Fruit fly (Drosophila melanogaster) whole organism, embryonic: ENCODE data around the gene Agpat3.

Source experiments
- Bgb ChIP-seq: fragments of 200-800 bp; sonication (Bioruptor generic); IDR thresholded peaks from 2 replicates; pipeline ENCODE4 v1.3.6; 2022; ENCODE audit warnings: missing biosample characterization, missing genetic modification characterization; ENCODE audit not compliant: partially characterized antibody
- CG15479 ChIP-seq: fragments of 200-800 bp; sonication (Bioruptor generic); optimal IDR thresholded peaks from 3 replicates; lab custom pipeline; 2019; ENCODE audit warnings: missing biosample characterization, mild to moderate bottlenecking, missing genetic modification characterization, moderate library complexity
- CG16815 ChIP-seq: fragments of 200-800 bp; sonication (Bioruptor generic); optimal IDR thresholded peaks from 3 replicates; lab custom pipeline; 2017; ENCODE audit warnings: missing biosample characterization, mild to moderate bottlenecking, missing genetic modification characterization
- CG17802 ChIP-seq: fragments of 200-800 bp; sonication (Bioruptor generic); optimal IDR thresholded peaks from 2 replicates; lab custom pipeline; 2018; ENCODE audit warnings: missing biosample characterization, mild to moderate bottlenecking, missing genetic modification characterization, moderate library complexity
- CG2120 ChIP-seq: fragments of 200-800 bp; sonication (Bioruptor generic); optimal IDR thresholded peaks from 3 replicates; lab custom pipeline; 2016; ENCODE audit warnings: missing biosample characterization, missing genetic modification characterization
- CG2199 ChIP-seq: fragments of 200-800 bp; sonication (Bioruptor generic); IDR thresholded peaks from 3 replicates; pipeline ENCODE4 v1.3.6; 2022; ENCODE audit warnings: missing biosample characterization, missing genetic modification characterization
- CG2678 ChIP-seq: fragments of 200-800 bp; sonication (Bioruptor generic); optimal IDR thresholded peaks from 3 replicates; lab custom pipeline; 2019; ENCODE audit warnings: missing biosample characterization, mild to moderate bottlenecking, missing genetic modification characterization, moderate library complexity
- CG3065 ChIP-seq: fragments of 200-800 bp; sonication (Bioruptor generic); optimal IDR thresholded peaks from 2 replicates; lab custom pipeline; 2016; ENCODE audit warnings: missing biosample characterization, missing genetic modification characterization
- CG32532 ChIP-seq: fragments of 200-800 bp; sonication (Bioruptor generic); IDR thresholded peaks from 2 replicates; pipeline ENCODE4 v1.3.6; 2022; ENCODE audit warnings: missing biosample characterization, missing genetic modification characterization
- CG32767 ChIP-seq: fragments of 200-800 bp; sonication (Bioruptor generic); IDR thresholded peaks from 2 replicates; pipeline ENCODE4 v1.3.6; 2022; ENCODE audit warnings: missing biosample characterization, missing genetic modification characterization
- CG34224 ChIP-seq: fragments of 200-800 bp; sonication (Bioruptor generic); IDR thresholded peaks from 3 replicates; pipeline ENCODE4 v1.3.6; 2022; ENCODE audit warnings: missing biosample characterization, missing genetic modification characterization; ENCODE audit not compliant: partially characterized antibody
- CG34376 ChIP-seq: fragments of 200-800 bp; sonication (Bioruptor generic); optimal IDR thresholded peaks from 2 replicates; lab custom pipeline; 2018; ENCODE audit warnings: missing biosample characterization, mild to moderate bottlenecking, missing genetic modification characterization
- CG4360 ChIP-seq: fragments of 200-800 bp; sonication (Bioruptor generic); IDR thresholded peaks from 2 replicates; pipeline ENCODE4 v1.3.6; 2022; ENCODE audit warnings: missing biosample characterization, missing genetic modification characterization
- CG6254 ChIP-seq: fragments of 200-800 bp; sonication (Bioruptor generic); optimal IDR thresholded peaks from 3 replicates; lab custom pipeline; 2017; ENCODE audit warnings: mild to moderate bottlenecking, missing biosample characterization, missing genetic modification reagents, missing genetic modification characterization
- CG7372 ChIP-seq: fragments of 200-800 bp; sonication (Bioruptor generic); IDR thresholded peaks from 2 replicates; pipeline ENCODE4 v1.3.6; 2022; ENCODE audit warnings: missing biosample characterization, missing genetic modification characterization
- CG7987 ChIP-seq: fragments of 200-800 bp; sonication (Bioruptor generic); optimal IDR thresholded peaks from 2 replicates; lab custom pipeline; 2018; ENCODE audit warnings: missing biosample characterization, mild to moderate bottlenecking, missing genetic modification characterization, moderate library complexity
- CG8290 ChIP-seq, 3 experiments: fragments of 200-800 bp; sonication (Bioruptor generic); optimal IDR thresholded peaks; 2 replicates each; lab custom pipeline; 2016 to 2019; ENCODE audit warnings: missing biosample characterization in 3 of 3, missing genetic modification characterization in 3 of 3, mild to moderate bottlenecking in 2 of 3, moderate library complexity in 1 of 3
- CTCF ChIP-seq: fragments of 200-800 bp; sonication (Bioruptor generic); optimal IDR thresholded peaks from 2 replicates; lab custom pipeline; 2017; ENCODE audit warnings: missing biosample characterization, mild to moderate bottlenecking, missing genetic modification characterization, moderate library complexity
- CkIIα-i1 ChIP-seq: fragments of 200-800 bp; sonication (Bioruptor generic); IDR thresholded peaks from 2 replicates; pipeline ENCODE4 v1.3.6; 2022; ENCODE audit warnings: missing biosample characterization, missing genetic modification characterization
- CrebB ChIP-seq: fragments of 200-800 bp; sonication (Bioruptor generic); optimal IDR thresholded peaks from 3 replicates; lab custom pipeline; 2018; ENCODE audit warnings: missing biosample characterization, mild to moderate bottlenecking, missing genetic modification characterization
- Dll ChIP-seq: fragments of 200-800 bp; sonication (Bioruptor generic); IDR thresholded peaks from 4 replicates; pipeline ENCODE4 v1.3.6; 2022; ENCODE audit warnings: missing biosample characterization, missing genetic modification characterization; ENCODE audit not compliant: partially characterized antibody
- Dref ChIP-seq: fragments of 200-800 bp; sonication (Bioruptor generic); IDR thresholded peaks from 2 replicates; pipeline ENCODE4 v1.3.6; 2022; ENCODE audit warnings: missing biosample characterization, missing genetic modification characterization
- Drgx ChIP-seq: fragments of 200-800 bp; sonication (Bioruptor generic); IDR thresholded peaks from 2 replicates; pipeline ENCODE4 v1.3.6; 2022; ENCODE audit warnings: missing biosample characterization, missing genetic modification characterization
- Eip74EF ChIP-seq, 2 experiments: fragments of 200-800 bp in 1 of 2; fragments of >200 bp in 1 of 2; sonication (Bioruptor generic) in 1 of 2; optimal IDR thresholded peaks; 2 replicates each; lab custom pipeline; 2017 to 2019; ENCODE audit warnings: missing biosample characterization in 2 of 2, missing genetic modification characterization in 2 of 2, mild to moderate bottlenecking in 1 of 2, moderate library complexity in 1 of 2
- Gug ChIP-seq: fragments of 200-800 bp; sonication (Bioruptor generic); IDR thresholded peaks from 4 replicates; pipeline ENCODE4 v1.3.6; 2022; ENCODE audit warnings: missing biosample characterization, missing genetic modification characterization
- HLHmδ ChIP-seq: fragments of 200-800 bp; sonication (Bioruptor generic); optimal IDR thresholded peaks from 2 replicates; lab custom pipeline; 2018; ENCODE audit warnings: missing biosample characterization, mild to moderate bottlenecking, missing genetic modification characterization, moderate library complexity
- Hr78 ChIP-seq, 2 experiments: fragments of 200-800 bp in 1 of 2; fragments of >200 bp in 1 of 2; sonication (Bioruptor generic) in 1 of 2; optimal IDR thresholded peaks; 2 replicates each; lab custom pipeline; 2017 to 2019; ENCODE audit warnings: missing biosample characterization in 2 of 2, missing genetic modification characterization in 2 of 2, mild to moderate bottlenecking in 1 of 2, moderate library complexity in 1 of 2
- Hsf ChIP-seq: fragments of 200-800 bp; sonication (Bioruptor generic); optimal IDR thresholded peaks from 3 replicates; lab custom pipeline; 2016; ENCODE audit warnings: missing biosample characterization, missing genetic modification characterization
- MBD-R2 ChIP-seq: fragments of 200-800 bp; sonication (Bioruptor generic); IDR thresholded peaks from 2 replicates; pipeline ENCODE4 v1.3.6; 2022; ENCODE audit warnings: missing biosample characterization, missing genetic modification characterization
- MESR4 ChIP-seq: fragments of 200-800 bp; sonication (Bioruptor generic); optimal IDR thresholded peaks from 2 replicates; lab custom pipeline; 2018; ENCODE audit warnings: missing biosample characterization, mild to moderate bottlenecking, missing genetic modification characterization, moderate library complexity
- Scr ChIP-seq: fragments of 200-800 bp; sonication (Bioruptor generic); IDR thresholded peaks from 2 replicates; pipeline ENCODE4 v1.3.6; 2022; ENCODE audit warnings: missing biosample characterization, missing genetic modification characterization; ENCODE audit not compliant: partially characterized antibody
- Sin3A ChIP-seq: fragments of >200 bp; optimal IDR thresholded peaks from 2 replicates; lab custom pipeline; 2018
- Tbp ChIP-seq: fragments of >200 bp; optimal IDR thresholded peaks from 2 replicates; lab custom pipeline; 2018; ENCODE audit warnings: missing biosample characterization, missing genetic modification characterization
- Trl ChIP-seq, 3 experiments: fragments of >200 bp in 2 of 3; fragments of 200-800 bp in 1 of 3; sonication (Bioruptor generic) in 1 of 3; optimal IDR thresholded peaks; 2 replicates in 1 of 3; 3 replicates in 2 of 3; lab custom pipeline; 2016 to 2017; ENCODE audit warnings: missing biosample characterization in 1 of 3, missing genetic modification characterization in 1 of 3
- Xbp1 ChIP-seq: fragments of 200-800 bp; sonication (Bioruptor generic); optimal IDR thresholded peaks from 3 replicates; lab custom pipeline; 2016; ENCODE audit warnings: missing biosample characterization, mild to moderate bottlenecking, missing genetic modification characterization
- chinmo ChIP-seq: fragments of 200-800 bp; sonication (Bioruptor generic); IDR thresholded peaks from 4 replicates; pipeline ENCODE4 v1.3.6; 2022; ENCODE audit warnings: missing biosample characterization, missing genetic modification characterization; ENCODE audit not compliant: partially characterized antibody
- crol ChIP-seq: fragments of 200-800 bp; sonication (Bioruptor generic); IDR thresholded peaks from 2 replicates; pipeline ENCODE4 v1.3.6; 2022; ENCODE audit warnings: missing biosample characterization, missing genetic modification characterization
- cwo ChIP-seq: fragments of 200-800 bp; sonication (Bioruptor generic); optimal IDR thresholded peaks from 3 replicates; lab custom pipeline; 2017; ENCODE audit warnings: missing biosample characterization, missing genetic modification characterization, mild to moderate bottlenecking, moderate library complexity, missing genetic modification reagents
- dmrt99B ChIP-seq: fragments of 200-800 bp; sonication (Bioruptor generic); optimal IDR thresholded peaks from 2 replicates; lab custom pipeline; 2018; ENCODE audit warnings: missing biosample characterization, mild to moderate bottlenecking, missing genetic modification characterization, moderate library complexity
- exex ChIP-seq: fragments of 200-800 bp; sonication (Bioruptor generic); optimal IDR thresholded peaks from 4 replicates; lab custom pipeline; 2018; ENCODE audit warnings: missing biosample characterization, mild to moderate bottlenecking, missing genetic modification characterization, moderate library complexity
- lbe ChIP-seq: fragments of 200-800 bp; sonication (Bioruptor generic); optimal IDR thresholded peaks from 2 replicates; lab custom pipeline; 2016; ENCODE audit warnings: missing biosample characterization, mild to moderate bottlenecking, missing genetic modification characterization
- mirr ChIP-seq: fragments of 200-800 bp; sonication (Bioruptor generic); optimal IDR thresholded peaks from 3 replicates; lab custom pipeline; 2018; ENCODE audit warnings: missing biosample characterization, mild to moderate bottlenecking, missing genetic modification characterization
- nerfin-1 ChIP-seq: fragments of 200-800 bp; sonication (Bioruptor generic); optimal IDR thresholded peaks from 3 replicates; lab custom pipeline; 2019; ENCODE audit warnings: missing biosample characterization, mild to moderate bottlenecking, missing genetic modification characterization, moderate library complexity
- nom ChIP-seq: fragments of 200-800 bp; sonication (Bioruptor generic); optimal IDR thresholded peaks from 2 replicates; lab custom pipeline; 2017; ENCODE audit warnings: missing biosample characterization, missing genetic modification characterization, mild to moderate bottlenecking, moderate library complexity, missing genetic modification reagents
- org-1 ChIP-seq: fragments of 200-800 bp; sonication (Bioruptor generic); optimal IDR thresholded peaks from 2 replicates; lab custom pipeline; 2017; ENCODE audit warnings: missing biosample characterization, missing genetic modification characterization
- pzg ChIP-seq: fragments of 200-800 bp; sonication (Bioruptor generic); optimal IDR thresholded peaks from 3 replicates; lab custom pipeline; 2018; ENCODE audit warnings: missing biosample characterization, mild to moderate bottlenecking, missing genetic modification characterization, moderate library complexity
- scrt ChIP-seq: fragments of 200-800 bp; sonication (Bioruptor generic); optimal IDR thresholded peaks from 2 replicates; lab custom pipeline; 2018; ENCODE audit warnings: missing biosample characterization, mild to moderate bottlenecking, missing genetic modification characterization, moderate library complexity
- sens ChIP-seq: fragments of 200-800 bp; sonication (Bioruptor generic); peaks from one replicate; lab custom pipeline; 2016; ENCODE audit warnings: missing biosample characterization, missing genetic modification characterization
- z ChIP-seq: fragments of 200-800 bp; sonication (Bioruptor generic); IDR thresholded peaks from 3 replicates; pipeline ENCODE4 v1.3.6; 2022; ENCODE audit warnings: missing biosample characterization, missing genetic modification characterization

Agpat3 gene

DNA sequence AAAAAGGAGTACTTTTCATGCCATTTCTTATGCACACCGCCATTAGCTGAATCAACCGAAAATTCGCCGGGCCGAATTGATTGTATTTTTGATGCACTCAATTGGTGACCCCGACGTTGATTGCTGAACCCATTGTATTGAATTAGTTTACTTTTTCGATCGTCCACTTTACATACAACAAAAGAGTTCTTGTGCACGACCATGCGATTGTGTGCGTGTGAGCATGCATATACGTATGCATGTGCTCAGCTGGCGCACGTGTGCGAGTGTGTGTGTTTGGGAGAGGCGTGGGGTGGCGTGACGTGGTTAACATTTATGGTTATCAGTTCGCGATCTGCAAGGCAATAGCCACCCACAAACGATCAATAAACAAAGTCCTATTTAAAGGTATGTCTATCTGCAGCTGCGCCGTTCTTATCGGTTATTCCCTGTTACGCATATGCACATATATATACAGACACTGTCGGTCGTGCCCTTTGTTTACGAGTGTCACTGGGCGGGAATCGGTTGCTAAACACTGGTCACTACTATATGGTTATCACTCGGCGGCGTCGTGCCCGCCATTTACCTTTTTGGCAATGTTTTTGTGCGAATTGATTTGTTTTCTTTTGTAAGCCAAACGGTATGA lies 391 bp downstream of the Agpat3 start (continued):
- peak in 1 of 2 experiments; percentile 86 for TF ChIP-seq Hr78 (GFP tag; optimal IDR thresholded peaks at IDR 0.05; lab: Kevin White, UChicago)
- peak; percentile 48 for TF ChIP-seq cwo (GFP tag; lab: Kevin White, UChicago)
- 0 out of 4 replicates have a peak, but pooled peaks have one; percentile 34 for TF ChIP-seq Dll
- peak; percentile 20 for TF ChIP-seq Xbp1 (GFP tag; lab: Kevin White, UChicago)
- peak; percentile 31; the same call in 1 of the 2 replicates for TF ChIP-seq Drgx
- peak; percentile 17 for TF ChIP-seq nerfin-1 (tag; lab: Kevin White, UChicago)
- TF ChIP-seq crol: no peak
- TF ChIP-seq CG2199 (GFP tag; lab: Robert Waterston, UW): peak; percentile 64; the same call in 2 of the 3 replicates
- TF ChIP-seq CG32767: no peak
- TF ChIP-seq MESR4 (GFP tag; lab: Kevin White, UChicago): peak; percentile 63
- peak; percentile 67 for TF ChIP-seq CG7987
- TF ChIP-seq z (GFP tag; lab: Robert Waterston, UW): no peak
- 0 out of 2 replicates have a peak, but pooled peaks have one; percentile 19 for TF ChIP-seq CG4360 (GFP tag; lab: Robert Waterston, UW)
- 0 out of 2 replicates have a peak, but pooled peaks have one; percentile 21 for TF ChIP-seq Scr (GFP tag; lab: Robert Waterston, UW)
- no peak for TF ChIP-seq CG7372 (GFP tag; lab: Robert Waterston, UW)
- 0 out of 2 replicates have a peak, but pooled peaks have one; percentile 10 for TF ChIP-seq CG32532 (GFP tag; lab: Robert Waterston, UW)
- TF ChIP-seq nom (GFP tag; lab: Kevin White, UChicago): peak; percentile 74
- peak; percentile 23 for TF ChIP-seq lbe
- TF ChIP-seq MBD-R2: no peak
- no peak for TF ChIP-seq CTCF (GFP tag; lab: Kevin White, UChicago)
- peak; percentile 26 for TF ChIP-seq CG34376 (GFP tag; lab: Kevin White, UChicago)
- TF ChIP-seq CG16815 (GFP tag; lab: Kevin White, UChicago): no peak
- peak; percentile 3 for TF ChIP-seq Sin3A
- peak; percentile 37 for TF ChIP-seq mirr (GFP tag; lab: Kevin White, UChicago)
- TF ChIP-seq CrebB (tag; lab: Kevin White, UChicago): peak; percentile 16
- peak; percentile 48; the same call in 1 of the 2 replicates for TF ChIP-seq Bgb (GFP tag; lab: Robert Waterston, UW)
- peak; percentile 5 for TF ChIP-seq exex (tag; lab: Kevin White, UChicago)
- TF ChIP-seq HLHmδ (GFP tag; lab: Kevin White, UChicago): peak; percentile 44
- no peak for TF ChIP-seq Eip74EF (GFP tag; optimal IDR thresholded peaks at IDR 0.05; lab: Kevin White, UChicago)
- TF ChIP-seq CG17802: no peak
- no peak for TF ChIP-seq Tbp (GFP tag; lab: Kevin White, UChicago)
- peak; percentile 43 for TF ChIP-seq sens (GFP tag; lab: Kevin White, UChicago)
- TF ChIP-seq CG6254 (GFP tag; lab: Kevin White, UChicago): peak; percentile 5
- peak; percentile 97 for TF ChIP-seq chinmo
- TF ChIP-seq Trl (optimal IDR thresholded peaks at IDR 0.05; lab: Kevin White, UChicago): peak in 1 of 2 experiments; percentile 2
- TF ChIP-seq Trl (GFP tag; optimal IDR thresholded peaks at IDR 0.05; lab: Kevin White, UChicago): no peak
- TF ChIP-seq CG15479 (GFP tag; lab: Kevin White, UChicago): peak; percentile 64

dm6 chr3L:16384145-16384705 lies 1.5 kb downstream of the Agpat3 start:
- TF ChIP-seq CG2678 (peak; percentile 3), CG3065 (no peak), scrt (GFP tag; lab: Kevin White, UChicago) (no peak), CG8290 (GFP tag; optimal IDR thresholded peaks at IDR 0.05; lab: Kevin White, UChicago) (no peak), CG8290 (tag; optimal IDR thresholded peaks at IDR 0.05; lab: Kevin White, UChicago) (no peak), CG2120 (GFP tag; lab: Kevin White, UChicago) (no peak), Dref (GFP tag; lab: Robert Waterston, UW) (peak; percentile 9; the same call in 1 of the 2 replicates), pzg (GFP tag; lab: Kevin White, UChicago) (no peak), CkIIα-i1 (GFP tag; lab: Robert Waterston, UW) (no peak), dmrt99B (tag; lab: Kevin White, UChicago) (no peak), org-1 (no peak), CG34224 (GFP tag; lab: Robert Waterston, UW) (no peak), Drgx (peak; percentile 44; the same call in 1 of the 2 replicates), Gug (GFP tag; lab: Robert Waterston, UW) (no peak), Hsf (GFP tag; lab: Kevin White, UChicago) (no peak)
